ENCODE assay signal across 5 fruit fly cellular contexts in the genomic region with DNA sequence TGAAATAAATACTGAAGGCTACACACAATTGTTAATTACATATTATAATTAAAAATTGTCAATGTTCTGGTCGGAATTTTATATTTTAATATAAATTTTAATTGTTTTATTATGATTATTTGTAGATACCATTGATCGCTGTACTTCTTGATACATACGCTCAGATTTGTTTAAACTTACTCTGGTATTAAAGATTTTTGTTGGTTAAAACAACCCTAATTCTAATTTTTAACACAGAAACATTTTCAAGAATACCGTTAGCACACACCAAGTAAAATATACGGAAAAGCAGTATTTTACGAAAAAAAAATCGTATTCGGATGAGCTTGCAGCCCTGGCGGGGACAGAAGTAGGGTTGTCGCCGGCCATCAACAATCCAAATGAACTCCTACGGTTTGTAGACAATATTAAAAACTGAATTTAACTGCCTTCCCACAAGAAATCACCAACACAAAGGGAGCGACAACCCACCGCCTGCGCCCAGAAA.
A peak's percentile ranks its signal among the peaks of the same experiment; 100 is the strongest.
TF ChIP-seq lines count a peak whose summit lies in the region.

A gene (minus strand): TSS at position 223 of the 487 bp plus-strand sequence.
A gene (plus strand): TSS at position 348 of the 487 bp plus-strand sequence.
A gene (plus strand): TSS at position 348 of the 487 bp plus-strand sequence.

TF ChIP-seq in whole organism, adult, 20 proteins besides CTCF, POLR2A, EP300 and RAD21 (continued from another document):
- TF ChIP-seq CG7101 (tag; optimal IDR thresholded peaks at IDR 0.05; lab: Kevin White, UChicago): peak; percentile 81

TF ChIP-seq in whole organism, embryonic, 481 proteins besides CTCF, POLR2A, EP300 and RAD21 (continued from another document and continues in another):
- TF ChIP-seq nerfin-1 (tag; optimal IDR thresholded peaks at IDR 0.05; lab: Kevin White, UChicago) (peak; percentile 43), Sin3A (optimal IDR thresholded peaks at IDR 0.05; lab: Kevin White, UChicago) (no peak), CG12942 (GFP tag; optimal IDR thresholded peaks at IDR 0.05; lab: Kevin White, UChicago) (peak; percentile 62), CG8478 (optimal IDR thresholded peaks at IDR 0.05; lab: Kevin White, UChicago) (no peak), CG6654 (GFP tag; optimal IDR thresholded peaks at IDR 0.05; lab: Kevin White, UChicago) (peak; percentile 30), nom (GFP tag; optimal IDR thresholded peaks at IDR 0.05; lab: Kevin White, UChicago) (no peak), ci (GFP tag; IDR thresholded peaks at IDR 0.05; lab: Robert Waterston, UW) (peak; percentile 69), B-H1 (GFP tag; IDR thresholded peaks at IDR 0.05; lab: Robert Waterston, UW) (peak; percentile 48; the same call in 1 of the 3 replicates), CG14050 (GFP tag; IDR thresholded peaks at IDR 0.05; lab: Robert Waterston, UW) (peak; percentile 60; the same call in 2 of the 3 replicates), CG1792 (GFP tag; optimal IDR thresholded peaks at IDR 0.05; lab: Kevin White, UChicago) (no peak), PHDP (tag; optimal IDR thresholded peaks at IDR 0.05; lab: Kevin White, UChicago) (peak; percentile 81), CG1602 (GFP tag; optimal IDR thresholded peaks at IDR 0.05; lab: Kevin White, UChicago) (peak; percentile 74), Rfx (GFP tag; IDR thresholded peaks at IDR 0.05; lab: Robert Waterston, UW) (peak; percentile 79), corto (GFP tag; optimal IDR thresholded peaks at IDR 0.05; lab: Kevin White, UChicago) (no peak), E2f2 (GFP tag; IDR thresholded peaks at IDR 0.05; lab: Robert Waterston, UW) (peak; percentile 53), pho (GFP tag; optimal IDR thresholded peaks at IDR 0.05; lab: Kevin White, UChicago) (peak; percentile 32), amos (GFP tag; IDR thresholded peaks at IDR 0.05; lab: Robert Waterston, UW; ENCODE audit: partially characterized antibody) (peak; percentile 20; the same call in 1 of the 2 replicates), CG12769 (tag; optimal IDR thresholded peaks at IDR 0.05; lab: Kevin White, UChicago) (peak; percentile 22), so (GFP tag; IDR thresholded peaks at IDR 0.05; lab: Robert Waterston, UW) (peak; percentile 73; the same call in 2 of the 3 replicates), ewg (GFP tag; optimal IDR thresholded peaks at IDR 0.05; lab: Kevin White, UChicago) (peak; percentile 53), Neu2 (GFP tag; optimal IDR thresholded peaks at IDR 0.05; lab: Kevin White, UChicago; ENCODE audit: borderline replicate concordance) (no peak), CG6854 (GFP tag; optimal IDR thresholded peaks at IDR 0.05; lab: Kevin White, UChicago) (no peak), prd (optimal IDR thresholded peaks at IDR 0.05; lab: Kevin White, UChicago) (no peak), prd (GFP tag; IDR thresholded peaks at IDR 0.05; lab: Robert Waterston, UW) (peak; percentile 76; the same call in 2 of the 3 replicates), seq (GFP tag; IDR thresholded peaks at IDR 0.05; lab: Robert Waterston, UW) (peak; percentile 72; the same call in 1 of the 2 replicates), Trl (optimal IDR thresholded peaks at IDR 0.05; lab: Kevin White, UChicago) (no peak), Trl (GFP tag; optimal IDR thresholded peaks at IDR 0.05; lab: Kevin White, UChicago) (peak; percentile 46), CG8944 (GFP tag; optimal IDR thresholded peaks at IDR 0.05; lab: Kevin White, UChicago) (peak; percentile 24), CG30431 (GFP tag; optimal IDR thresholded peaks at IDR 0.05; lab: Kevin White, UChicago) (peak; percentile 52)

TF ChIP-seq in whole organism, prepupa, 60 proteins besides CTCF, POLR2A, EP300 and RAD21 (continued from another document and continues in another):
- TF ChIP-seq CG3032 (tag; optimal IDR thresholded peaks at IDR 0.05; lab: Kevin White, UChicago): peak; percentile 85
- TF ChIP-seq CG6276 (GFP tag; optimal IDR thresholded peaks at IDR 0.05; lab: Kevin White, UChicago): no peak
- peak; percentile 51 for TF ChIP-seq CG6808 (GFP tag; optimal IDR thresholded peaks at IDR 0.05; lab: Kevin White, UChicago)
- TF ChIP-seq CG10631 (GFP tag; optimal IDR thresholded peaks at IDR 0.05; lab: Kevin White, UChicago): peak; percentile 85
- peak; percentile 81 for TF ChIP-seq CG34406 (GFP tag; optimal IDR thresholded peaks at IDR 0.05; lab: Kevin White, UChicago)
- peak; percentile 79 for TF ChIP-seq CG6163 (GFP tag; IDR thresholded peaks at IDR 0.05; lab: Robert Waterston, UW)
- TF ChIP-seq CG6792 (GFP tag; optimal IDR thresholded peaks at IDR 0.05; lab: Kevin White, UChicago): peak; percentile 60
- TF ChIP-seq pdm3 (GFP tag; optimal IDR thresholded peaks at IDR 0.05; lab: Kevin White, UChicago): peak; percentile 53
- TF ChIP-seq OdsH (GFP tag; optimal IDR thresholded peaks at IDR 0.05; lab: Kevin White, UChicago): peak; percentile 85
- peak; percentile 72 for TF ChIP-seq esn (GFP tag; optimal IDR thresholded peaks at IDR 0.05; lab: Kevin White, UChicago)
- TF ChIP-seq dsx (GFP tag; optimal IDR thresholded peaks at IDR 0.05; lab: Kevin White, UChicago; ENCODE audit: poor library complexity, severe bottlenecking): peak; percentile 66
- no peak for TF ChIP-seq spab (GFP tag; optimal IDR thresholded peaks at IDR 0.05; lab: Kevin White, UChicago)
- peak; percentile 48 for TF ChIP-seq CG1621 (tag; optimal IDR thresholded peaks at IDR 0.05; lab: Kevin White, UChicago)
- TF ChIP-seq fd59A (GFP tag; optimal IDR thresholded peaks at IDR 0.05; lab: Kevin White, UChicago): peak; percentile 30
- no peak for TF ChIP-seq Eip93F (GFP tag; optimal IDR thresholded peaks at IDR 0.05; lab: Kevin White, UChicago)
- no peak for TF ChIP-seq CG9139 (GFP tag; optimal IDR thresholded peaks at IDR 0.05; lab: Kevin White, UChicago)
- TF ChIP-seq Hr39 (GFP tag; optimal IDR thresholded peaks at IDR 0.05; lab: Kevin White, UChicago): peak; percentile 59
- TF ChIP-seq Lpt (GFP tag; optimal IDR thresholded peaks at IDR 0.05; lab: Kevin White, UChicago): peak; percentile 74
- peak; percentile 86; the same call in 2 of the 3 replicates for TF ChIP-seq eg (GFP tag; IDR thresholded peaks at IDR 0.05; lab: Robert Waterston, UW)
- peak; percentile 65 for TF ChIP-seq net (GFP tag; optimal IDR thresholded peaks at IDR 0.05; lab: Kevin White, UChicago)
- TF ChIP-seq acj6 (GFP tag; optimal IDR thresholded peaks at IDR 0.05; lab: Kevin White, UChicago): peak; percentile 84
- TF ChIP-seq CG10669 (GFP tag; optimal IDR thresholded peaks at IDR 0.05; lab: Kevin White, UChicago): peak; percentile 77
- TF ChIP-seq CG15336 (GFP tag; IDR thresholded peaks at IDR 0.05; lab: Robert Waterston, UW): peak; percentile 82
- TF ChIP-seq Ets96B (tag; optimal IDR thresholded peaks at IDR 0.05; lab: Kevin White, UChicago): peak; percentile 78
- no peak for TF ChIP-seq CG6854 (GFP tag; optimal IDR thresholded peaks at IDR 0.05; lab: Kevin White, UChicago)
- TF ChIP-seq fd85E (GFP tag; optimal IDR thresholded peaks at IDR 0.05; lab: Kevin White, UChicago): no peak
- TF ChIP-seq Eip75B (GFP tag; optimal IDR thresholded peaks at IDR 0.05; lab: Kevin White, UChicago): peak; percentile 35
- TF ChIP-seq vri (GFP tag; optimal IDR thresholded peaks at IDR 0.05; lab: Kevin White, UChicago): no peak
- TF ChIP-seq CG7368 (GFP tag; optimal IDR thresholded peaks at IDR 0.05; lab: Kevin White, UChicago): peak; percentile 60
- peak; percentile 43 for TF ChIP-seq topi (GFP tag; optimal IDR thresholded peaks at IDR 0.05; lab: Kevin White, UChicago)
- TF ChIP-seq CG8632 (GFP tag; optimal IDR thresholded peaks at IDR 0.05; lab: Kevin White, UChicago): peak; percentile 78
- TF ChIP-seq Gug (GFP tag; IDR thresholded peaks at IDR 0.05; lab: Robert Waterston, UW): peak; percentile 67

TF ChIP-seq in whole organism, pupa, 21 proteins besides CTCF, POLR2A, EP300 and RAD21 (continued from another document):
- peak; percentile 20 for TF ChIP-seq D1 (tag; optimal IDR thresholded peaks at IDR 0.05; lab: Kevin White, UChicago)

TF ChIP-seq in whole organism, wandering third instar larva, 38 proteins besides CTCF, POLR2A, EP300 and RAD21 (continued from another document):
- TF ChIP-seq psq (GFP tag; optimal IDR thresholded peaks at IDR 0.05; lab: Kevin White, UChicago) (peak; percentile 65), Sp1 (GFP tag; optimal IDR thresholded peaks at IDR 0.05; lab: Kevin White, UChicago) (peak; percentile 73), Dfd (GFP tag; optimal IDR thresholded peaks at IDR 0.05; lab: Kevin White, UChicago) (no peak)
